Fruit fly (Drosophila melanogaster): ENCODE measurements around the gene x16.

Gene x16

DNA sequence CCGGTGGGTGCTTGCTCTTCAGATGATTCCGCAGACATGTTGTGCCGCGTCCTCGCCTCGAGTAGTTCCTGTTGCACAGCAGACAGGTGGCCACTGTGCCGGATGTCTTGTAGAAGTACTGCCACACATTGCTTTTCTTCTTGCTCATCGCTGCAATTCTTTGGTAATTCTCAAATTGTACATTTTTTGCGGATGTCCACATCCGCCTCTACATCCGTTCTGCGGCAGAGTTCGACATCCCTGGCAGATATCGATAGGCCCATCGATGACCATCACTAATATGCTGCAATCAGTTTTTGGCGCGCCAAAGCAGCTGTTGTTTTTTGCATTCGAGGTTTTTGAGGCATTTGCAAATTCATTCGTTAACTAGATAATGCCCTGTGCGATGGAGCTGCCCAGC, 36.7 kb upstream of the x16 start, which contains the start of the genes CG13775 and CG3430 (continued):
- TF ChIP-seq cas (GFP tag; IDR thresholded peaks at IDR 0.05) (0 out of 2 replicates have a peak, but pooled peaks have one; percentile 32), ttk (GFP tag; IDR thresholded peaks at IDR 0.05) (no peak), Elba2 (GFP tag; optimal IDR thresholded peaks at IDR 0.05) (peak; percentile 51), CG4404 (GFP tag; IDR thresholded peaks at IDR 0.05) (no peak), z (GFP tag; IDR thresholded peaks at IDR 0.05) (no peak), Dad (GFP tag; optimal IDR thresholded peaks at IDR 0.05) (peak; percentile 27), CG16815 (GFP tag; optimal IDR thresholded peaks at IDR 0.05) (no peak), otp (GFP tag; IDR thresholded peaks at IDR 0.05) (no peak), pfk (GFP tag; optimal IDR thresholded peaks at IDR 0.05) (no peak), CG17829 (tag; optimal IDR thresholded peaks at IDR 0.05) (peak; percentile 42), CG17186 (GFP tag; optimal IDR thresholded peaks at IDR 0.05) (no peak), CG13296 (GFP tag; optimal IDR thresholded peaks at IDR 0.05) (no peak), ash1 (GFP tag; optimal IDR thresholded peaks at IDR 0.05) (no peak), CHES-1-like (GFP tag; optimal IDR thresholded peaks at IDR 0.05) (peak; percentile 56), NFAT (GFP tag; IDR thresholded peaks at IDR 0.05) (peak; percentile 15; the same call in 1 of the 2 replicates), so (GFP tag; IDR thresholded peaks at IDR 0.05) (no peak), btn (GFP tag; optimal IDR thresholded peaks at IDR 0.05) (no peak), NC2β (GFP tag; optimal IDR thresholded peaks at IDR 0.05) (peak; percentile 11), slp2 (GFP tag; optimal IDR thresholded peaks at IDR 0.05) (no peak), sna (GFP tag; IDR thresholded peaks at IDR 0.05; ENCODE audit: partially characterized antibody) (peak; percentile 53; the same call in 1 of the 2 replicates), Hr39 (optimal IDR thresholded peaks at IDR 0.05) (no peak), CG17912 (GFP tag; optimal IDR thresholded peaks at IDR 0.05) (peak; percentile 17), Max (GFP tag; optimal IDR thresholded peaks at IDR 0.05) (no peak), Drgx (GFP tag; IDR thresholded peaks at IDR 0.05) (no peak), CG17361 (GFP tag; IDR thresholded peaks at IDR 0.05) (no peak), run (tag; optimal IDR thresholded peaks at IDR 0.05) (no peak), CG1529 (GFP tag; optimal IDR thresholded peaks at IDR 0.05) (no peak), Nf-YC (tag; optimal IDR thresholded peaks at IDR 0.05) (no peak), tin (GFP tag; optimal IDR thresholded peaks at IDR 0.05) (peak; percentile 7), Taf1 (GFP tag; IDR thresholded peaks at IDR 0.05) (no peak), CG18599 (GFP tag; optimal IDR thresholded peaks at IDR 0.05) (no peak), CG10543 (GFP tag; optimal IDR thresholded peaks at IDR 0.05) (no peak), sug (tag; optimal IDR thresholded peaks at IDR 0.05) (peak; percentile 22), Abd-B (GFP tag; optimal IDR thresholded peaks at IDR 0.05) (no peak), CG12391 (tag; optimal IDR thresholded peaks at IDR 0.05) (peak; percentile 38), CG13424 (tag; optimal IDR thresholded peaks at IDR 0.05) (peak; percentile 10), fd96Cb (tag; optimal IDR thresholded peaks at IDR 0.05) (no peak), CG10462 (GFP tag; optimal IDR thresholded peaks at IDR 0.05) (no peak), Stat92E (GFP tag; optimal IDR thresholded peaks at IDR 0.05) (no peak), sisA (GFP tag; IDR thresholded peaks at IDR 0.05) (no peak), Rfx (GFP tag; IDR thresholded peaks at IDR 0.05) (peak; percentile 67), CG6791 (GFP tag; IDR thresholded peaks at IDR 0.05; ENCODE audit: partially characterized antibody) (peak; percentile 56; the same call in 2 of the 3 replicates), CG8281 (tag; optimal IDR thresholded peaks at IDR 0.05) (no peak), CG31388 (GFP tag; optimal IDR thresholded peaks at IDR 0.05) (no peak), maf-S (GFP tag; optimal IDR thresholded peaks at IDR 0.05) (no peak), CG12299 (tag; optimal IDR thresholded peaks at IDR 0.05) (no peak), CG7928 (GFP tag; optimal IDR thresholded peaks at IDR 0.05) (peak; percentile 89), Dp (GFP tag; optimal IDR thresholded peaks at IDR 0.05) (peak; percentile 82), CG2129 (GFP tag; IDR thresholded peaks at IDR 0.05; ENCODE audit: partially characterized antibody) (peak; percentile 37; the same call in 1 of the 2 replicates), Atf-2 (GFP tag; optimal IDR thresholded peaks at IDR 0.05) (no peak), mld (GFP tag; IDR thresholded peaks at IDR 0.05; ENCODE audit: partially characterized antibody) (0 out of 3 replicates have a peak, but pooled peaks have one; percentile 30)

All from whole organism, embryonic.